Worm (Caenorhabditis elegans): ENCODE data around the gene bcl-7.

bcl-7 gene

ce11 chrIII:5876140-5876675, 49.7 kb upstream of the bcl-7 start, which contains the start of gene aldo-2:
aldo-2 (minus strand) TSS chrIII:5876625.
- TF ChIP-seq him-1 (tag; optimal IDR thresholded peaks at IDR 0.05) (no peak), hmg-1.2 (GFP tag; IDR thresholded peaks at IDR 0.05) (peak; percentile 84), attf-5 (GFP tag; optimal IDR thresholded peaks at IDR 0.05) (no peak), D2030.7 (GFP tag; IDR thresholded peaks at IDR 0.05) (peak; percentile 93), Y53G8AR.9 (GFP tag; conservative IDR thresholded peaks at IDR 0.05) (peak; percentile 84; the same call in 1 of the 2 replicates), nhr-90 (tag; optimal IDR thresholded peaks at IDR 0.05) (no peak), zfh-2 (GFP tag; conservative IDR thresholded peaks at IDR 0.05) (peak; percentile 72; the same call in 1 of the 2 replicates), dpl-1 (GFP tag; optimal IDR thresholded peaks at IDR 0.05) (peak; percentile 86), ZK185.1 (tag; optimal IDR thresholded peaks at IDR 0.05; ENCODE audit: poor library complexity, severe bottlenecking) (peak; percentile 40), F49E8.2 (tag; optimal IDR thresholded peaks at IDR 0.05; ENCODE audit: insufficient read depth) (peak; percentile 15), efl-1 (GFP tag; optimal IDR thresholded peaks at IDR 0.05) (peak; percentile 97), aptf-3 (GFP tag; IDR thresholded peaks at IDR 0.05) (0 out of 2 replicates have a peak, but pooled peaks have one; percentile 72), Y56A3A.18 (GFP tag; IDR thresholded peaks at IDR 0.05) (peak; percentile 49; the same call in 1 of the 2 replicates), nfyb-1 (GFP tag; IDR thresholded peaks at IDR 0.05) (0 out of 2 replicates have a peak, but pooled peaks have one; percentile 64), T26A5.8 (tag; optimal IDR thresholded peaks at IDR 0.05) (no peak), snpc-3.4 (tag; optimal IDR thresholded peaks at IDR 0.05) (peak; percentile 83), hsf-1 (GFP tag; IDR thresholded peaks at IDR 0.05) (peak; percentile 89), ztf-25 (GFP tag; IDR thresholded peaks at IDR 0.05) (0 out of 2 replicates have a peak, but pooled peaks have one; percentile 54), ztf-6 (GFP tag; IDR thresholded peaks at IDR 0.05) (0 out of 2 replicates have a peak, but pooled peaks have one; percentile 22), nhr-80 (tag; optimal IDR thresholded peaks at IDR 0.05) (peak; percentile 36), Y67H2A.10 (GFP tag; conservative IDR thresholded peaks at IDR 0.05) (peak; percentile 69), lin-35 (GFP tag; optimal IDR thresholded peaks at IDR 0.05) (peak in 1 of 3 experiments; percentile 20), egrh-3 (GFP tag; IDR thresholded peaks at IDR 0.05) (peak; percentile 50; the same call in 1 of the 2 replicates), ztf-28 (GFP tag; IDR thresholded peaks at IDR 0.05) (peak; percentile 50; the same call in 1 of the 2 replicates), repo-1 (tag; optimal IDR thresholded peaks at IDR 0.05) (no peak), lsl-1 (GFP tag; optimal IDR thresholded peaks at IDR 0.05) (peak; percentile 82), tlf-1 (GFP tag; optimal IDR thresholded peaks at IDR 0.05) (peak; percentile 84), lsy-27 (tag; optimal IDR thresholded peaks at IDR 0.05; ENCODE audit: borderline replicate concordance, insufficient read depth) (no peak), lin-54 (GFP tag; optimal IDR thresholded peaks at IDR 0.05) (peak; percentile 72), ceh-100 (GFP tag; IDR thresholded peaks at IDR 0.05) (0 out of 2 replicates have a peak, but pooled peaks have one; percentile 23), Y79H2A.3 (GFP tag; conservative IDR thresholded peaks at IDR 0.05) (peak; percentile 75), aptf-2 (GFP tag; conservative IDR thresholded peaks at IDR 0.05) (peak; percentile 70), lin-26 (GFP tag; IDR thresholded peaks at IDR 0.05) (peak; percentile 67; the same call in 1 of the 2 replicates), B0019.2 (GFP tag; conservative IDR thresholded peaks at IDR 0.05) (peak; percentile 76), F33H1.4 (GFP tag; IDR thresholded peaks at IDR 0.05) (peak; percentile 84), mcd-1 (GFP tag; IDR thresholded peaks at IDR 0.05) (peak; percentile 69), B0336.3 (GFP tag; IDR thresholded peaks at IDR 0.05) (0 out of 2 replicates have a peak, but pooled peaks have one; percentile 58), xnd-1 (tag; optimal IDR thresholded peaks at IDR 0.05) (peak; percentile 92), athp-1 (tag; optimal IDR thresholded peaks at IDR 0.05) (peak; percentile 36), pbrm-1 (GFP tag; IDR thresholded peaks at IDR 0.05) (peak; percentile 56; the same call in 1 of the 2 replicates), fkh-3 (tag; optimal IDR thresholded peaks at IDR 0.05) (no peak), sptf-2 (GFP tag; optimal IDR thresholded peaks at IDR 0.05) (no peak), madf-3 (GFP tag; IDR thresholded peaks at IDR 0.05) (peak; percentile 92), F57A8.1 (GFP tag; optimal IDR thresholded peaks at IDR 0.05) (no peak), ztf-18 (tag; optimal IDR thresholded peaks at IDR 0.05) (peak; percentile 37), ceh-27 (GFP tag; optimal IDR thresholded peaks at IDR 0.05) (peak; percentile 42)
